Fruit fly (Drosophila melanogaster): Measurements from ENCODE around the gene SP1173.

Gene SP1173

dm6 chr3L:6742974-6743345, 39.6 kb upstream of the SP1173 start, which contains the start of gene dikar:
dikar (minus strand) TSS chr3L:6743164.
- TF ChIP-seq Sp1 (GFP tag; optimal IDR thresholded peaks at IDR 0.05), result peak; percentile 24
- peak; percentile 33 for TF ChIP-seq br (GFP tag; optimal IDR thresholded peaks at IDR 0.05)
- peak; percentile 31 for TF ChIP-seq Myc (optimal IDR thresholded peaks at IDR 0.05)
- no peak for TF ChIP-seq Abd-B (GFP tag; optimal IDR thresholded peaks at IDR 0.05)
- TF ChIP-seq foxo (GFP tag; optimal IDR thresholded peaks at IDR 0.05), result peak in 1 of 2 experiments; percentile 46
- TF ChIP-seq Hnf4 (GFP tag; optimal IDR thresholded peaks at IDR 0.05), result no peak
- TF ChIP-seq dl (GFP tag; optimal IDR thresholded peaks at IDR 0.05; ENCODE audit: insufficient read depth in 1 of 2, partially characterized antibody in 2 of 2), result no peak
- no peak for TF ChIP-seq OdsH (GFP tag; optimal IDR thresholded peaks at IDR 0.05)
- TF ChIP-seq dmrt93B (GFP tag; optimal IDR thresholded peaks at IDR 0.05), result peak; percentile 8
- peak; percentile 24 for TF ChIP-seq HLH106 (tag; optimal IDR thresholded peaks at IDR 0.05)
- TF ChIP-seq psq (GFP tag; optimal IDR thresholded peaks at IDR 0.05), result no peak
- peak; percentile 20 for TF ChIP-seq CG32264 (GFP tag; optimal IDR thresholded peaks at IDR 0.05)
- TF ChIP-seq N (GFP tag; optimal IDR thresholded peaks at IDR 0.05), result no peak
- peak; percentile 17 for TF ChIP-seq sv (GFP tag; optimal IDR thresholded peaks at IDR 0.05)
- peak; percentile 45 for TF ChIP-seq woc (GFP tag; optimal IDR thresholded peaks at IDR 0.05)
- TF ChIP-seq jim (GFP tag; optimal IDR thresholded peaks at IDR 0.05), result peak; percentile 49
- peak; percentile 44 for TF ChIP-seq Hr83 (GFP tag; optimal IDR thresholded peaks at IDR 0.05; ENCODE audit: poor library complexity, severe bottlenecking)
- TF ChIP-seq ey (GFP tag; optimal IDR thresholded peaks at IDR 0.05), result peak; percentile 15
- no peak for TF ChIP-seq h (GFP tag; optimal IDR thresholded peaks at IDR 0.05)

dm6 chr3L:6742110-6742718, 38.9 kb upstream of the SP1173 start:
- TF ChIP-seq Hr78 (GFP tag; optimal IDR thresholded peaks at IDR 0.05) (peak; percentile 12), Dif (GFP tag; optimal IDR thresholded peaks at IDR 0.05; ENCODE audit: partially characterized antibody) (peak; percentile 32), psq (GFP tag; optimal IDR thresholded peaks at IDR 0.05) (peak; percentile 100), Myc (optimal IDR thresholded peaks at IDR 0.05) (no peak), Rel (GFP tag; optimal IDR thresholded peaks at IDR 0.05) (no peak), Rel (tag; optimal IDR thresholded peaks at IDR 0.05) (peak; percentile 37), h (GFP tag; optimal IDR thresholded peaks at IDR 0.05) (peak; percentile 90), dl (GFP tag; optimal IDR thresholded peaks at IDR 0.05; ENCODE audit: insufficient read depth in 1 of 2, partially characterized antibody in 2 of 2) (no peak)

dm6 chr3L:6731077-6731476, 27.8 kb upstream of the SP1173 start:
- TF ChIP-seq Dfd (GFP tag; optimal IDR thresholded peaks at IDR 0.05) (peak; percentile 95), sage (GFP tag; optimal IDR thresholded peaks at IDR 0.05) (no peak), dmrt93B (GFP tag; optimal IDR thresholded peaks at IDR 0.05) (no peak), Rel (GFP tag; optimal IDR thresholded peaks at IDR 0.05) (no peak), Rel (tag; optimal IDR thresholded peaks at IDR 0.05) (no peak)

- TF ChIP-seq Rel (GFP tag; optimal IDR thresholded peaks at IDR 0.05) (no peak), Rel (tag; optimal IDR thresholded peaks at IDR 0.05) (peak; percentile 79), dl (GFP tag; optimal IDR thresholded peaks at IDR 0.05; ENCODE audit: insufficient read depth in 1 of 2, partially characterized antibody in 2 of 2) (no peak)
Observed at dm6 chr3L:6724511-6724910, 21.2 kb upstream of the SP1173 start.

DNA sequence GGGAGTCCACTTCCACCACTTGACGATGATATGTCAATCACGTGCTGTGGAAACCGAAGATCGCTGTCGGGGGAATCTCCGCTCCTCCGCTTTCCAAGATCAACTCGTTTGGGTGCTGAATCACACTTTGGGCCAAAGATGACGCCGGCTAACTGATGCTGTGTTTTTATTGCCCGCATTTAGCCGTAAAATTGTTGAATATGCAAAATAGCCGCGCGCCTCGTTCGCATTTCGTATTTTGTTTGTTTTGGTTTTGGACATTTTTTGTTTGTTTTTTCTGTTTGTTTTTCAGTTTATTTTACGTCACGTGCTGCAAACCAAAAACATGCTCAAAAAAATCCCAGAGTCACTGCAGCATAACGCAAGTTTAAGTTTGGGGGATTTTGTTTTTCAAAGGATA, 20.0 kb upstream of the SP1173 start:
- TF ChIP-seq Rel (GFP tag; optimal IDR thresholded peaks at IDR 0.05) (no peak), Rel (tag; optimal IDR thresholded peaks at IDR 0.05) (peak; percentile 55), Abd-B (GFP tag; optimal IDR thresholded peaks at IDR 0.05) (no peak)

dm6 chr3L:6719392-6719889, 16.1 kb upstream of the SP1173 start, which contains the start of gene ple:
ple (minus strand) TSS chr3L:6719525.
- TF ChIP-seq CG32264 (GFP tag; optimal IDR thresholded peaks at IDR 0.05) (no peak), Rel (GFP tag; optimal IDR thresholded peaks at IDR 0.05) (no peak), Rel (tag; optimal IDR thresholded peaks at IDR 0.05) (peak; percentile 87)

DNA sequence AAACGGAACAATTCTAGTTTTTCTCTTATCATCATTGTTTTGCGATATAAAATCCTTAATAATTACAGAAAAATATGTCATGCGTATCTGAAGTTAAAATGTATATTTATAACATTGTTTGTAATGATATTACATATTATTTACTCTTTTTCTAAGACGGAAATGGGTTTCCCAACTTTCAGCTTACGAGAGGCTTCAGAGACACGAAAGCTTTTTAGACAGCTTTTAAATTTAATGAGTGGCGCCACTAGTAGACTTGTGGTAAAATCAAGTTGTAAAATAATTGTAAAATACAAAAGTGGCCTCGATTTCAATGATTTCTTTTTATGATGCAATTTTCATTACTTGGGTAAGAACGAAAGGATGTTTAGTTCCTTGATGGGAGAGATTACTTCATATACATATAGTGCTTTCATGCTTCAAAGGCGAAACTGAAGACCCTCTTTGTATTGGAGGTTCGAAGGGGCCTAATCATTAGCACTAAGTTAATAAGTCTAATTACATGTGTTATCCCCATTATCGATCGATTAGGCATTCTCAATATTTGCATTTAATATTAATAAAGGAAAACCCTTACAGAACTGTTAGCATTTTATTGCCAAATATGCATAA, 5.8 kb upstream of the SP1173 start:
- TF ChIP-seq jim (GFP tag; optimal IDR thresholded peaks at IDR 0.05) (no peak), OdsH (GFP tag; optimal IDR thresholded peaks at IDR 0.05) (peak; percentile 46), fru (GFP tag; optimal IDR thresholded peaks at IDR 0.05) (peak; percentile 72), ey (GFP tag; optimal IDR thresholded peaks at IDR 0.05) (peak; percentile 3), rgr (GFP tag; optimal IDR thresholded peaks at IDR 0.05) (peak; percentile 87), Hr83 (GFP tag; optimal IDR thresholded peaks at IDR 0.05; ENCODE audit: poor library complexity, severe bottlenecking) (peak; percentile 90), Dif (GFP tag; optimal IDR thresholded peaks at IDR 0.05; ENCODE audit: partially characterized antibody) (peak; percentile 3), dmrt93B (GFP tag; optimal IDR thresholded peaks at IDR 0.05) (peak; percentile 77), pan (optimal IDR thresholded peaks at IDR 0.05) (no peak), dl (GFP tag; optimal IDR thresholded peaks at IDR 0.05; ENCODE audit: insufficient read depth in 1 of 2, partially characterized antibody in 2 of 2) (no peak), dsf (GFP tag; optimal IDR thresholded peaks at IDR 0.05; ENCODE audit: borderline replicate concordance) (peak; percentile 17), tai (GFP tag; optimal IDR thresholded peaks at IDR 0.05) (peak; percentile 36), Vsx2 (GFP tag; optimal IDR thresholded peaks at IDR 0.05; ENCODE audit: partially characterized antibody) (no peak), foxo (GFP tag; optimal IDR thresholded peaks at IDR 0.05) (peak in 1 of 2 experiments; percentile 84), brk (GFP tag; optimal IDR thresholded peaks at IDR 0.05) (peak; percentile 34), HLH106 (tag; optimal IDR thresholded peaks at IDR 0.05) (peak; percentile 58), sv (GFP tag; optimal IDR thresholded peaks at IDR 0.05) (peak; percentile 29), Hnf4 (GFP tag; optimal IDR thresholded peaks at IDR 0.05) (peak; percentile 46), CG32264 (GFP tag; optimal IDR thresholded peaks at IDR 0.05) (no peak), Sp1 (GFP tag; optimal IDR thresholded peaks at IDR 0.05) (peak; percentile 77), Myc (optimal IDR thresholded peaks at IDR 0.05) (no peak)
